Fruit fly (Drosophila melanogaster): ENCODE results near the gene Sas10.
A peak's percentile ranks its signal among the peaks of the same experiment; 100 is the strongest.

Gene Sas10

DNA sequence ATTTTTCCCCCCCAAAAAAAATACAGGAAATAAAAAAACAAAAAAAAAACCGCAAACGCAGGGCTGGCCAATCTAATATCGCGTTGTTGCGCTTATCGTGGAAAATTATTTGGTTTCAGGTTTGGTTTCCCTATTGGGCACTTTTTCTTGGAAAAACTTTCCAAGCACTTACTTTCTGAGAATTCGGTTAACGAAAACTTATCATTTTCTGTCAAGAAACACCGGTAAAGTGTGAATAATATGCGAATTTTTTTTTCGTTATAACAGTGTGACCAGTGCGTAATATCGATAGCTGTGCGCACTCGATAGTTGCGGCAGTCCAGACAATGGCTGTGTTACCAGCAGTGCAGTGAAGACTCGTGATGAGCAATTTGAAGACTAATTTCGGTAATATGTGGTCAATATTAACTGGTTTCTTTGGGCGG lies 5.3 kb downstream of the Sas10 start, which contains the start of gene Rnp4F (continued):
- TF ChIP-seq CkIIα-i1 (GFP tag; IDR thresholded peaks at IDR 0.05) = no peak
- TF ChIP-seq CG18599 (GFP tag; optimal IDR thresholded peaks at IDR 0.05) = no peak
- peak; percentile 66 for TF ChIP-seq CG14441 (GFP tag; IDR thresholded peaks at IDR 0.05)
- TF ChIP-seq CG2678 (tag; optimal IDR thresholded peaks at IDR 0.05) = no peak
- peak; percentile 68 for TF ChIP-seq bab2 (GFP tag; optimal IDR thresholded peaks at IDR 0.05)
- TF ChIP-seq CG4360 (GFP tag; IDR thresholded peaks at IDR 0.05) = no peak
- TF ChIP-seq hth (optimal IDR thresholded peaks at IDR 0.05) = no peak
- no peak for TF ChIP-seq Hey (tag; optimal IDR thresholded peaks at IDR 0.05)
- TF ChIP-seq CG17186 (GFP tag; optimal IDR thresholded peaks at IDR 0.05) = peak; percentile 86
- TF ChIP-seq sima (GFP tag; optimal IDR thresholded peaks at IDR 0.05) = no peak
- TF ChIP-seq zfh1 (GFP tag; IDR thresholded peaks at IDR 0.05) = peak; percentile 76
- no peak for TF ChIP-seq insv (GFP tag; optimal IDR thresholded peaks at IDR 0.05)
- TF ChIP-seq Abd-B (GFP tag; optimal IDR thresholded peaks at IDR 0.05) = peak; percentile 63
- peak; percentile 65; the same call in 2 of the 3 replicates for TF ChIP-seq CG11560 (tag; IDR thresholded peaks at IDR 0.05)
- peak; percentile 30 for TF ChIP-seq Fer3 (tag; optimal IDR thresholded peaks at IDR 0.05)
- TF ChIP-seq CG3838 (GFP tag; optimal IDR thresholded peaks at IDR 0.05) = no peak
- peak; percentile 56 for TF ChIP-seq CG34376 (GFP tag; optimal IDR thresholded peaks at IDR 0.05)
- TF ChIP-seq lab (GFP tag; optimal IDR thresholded peaks at IDR 0.05) = no peak
- peak; percentile 51 for TF ChIP-seq Atf6 (GFP tag; IDR thresholded peaks at IDR 0.05)
- TF ChIP-seq CG17802 (tag; optimal IDR thresholded peaks at IDR 0.05) = peak; percentile 96
- peak; percentile 36; the same call in 1 of the 3 replicates for TF ChIP-seq so (GFP tag; IDR thresholded peaks at IDR 0.05)
- peak; percentile 78 for TF ChIP-seq vnd (GFP tag; IDR thresholded peaks at IDR 0.05; ENCODE audit: partially characterized antibody)
- peak; percentile 87 for TF ChIP-seq CG2120 (GFP tag; optimal IDR thresholded peaks at IDR 0.05)
- 0 out of 2 replicates have a peak, but pooled peaks have one; percentile 25 for TF ChIP-seq gsb (GFP tag; IDR thresholded peaks at IDR 0.05)
- no peak for TF ChIP-seq pan (optimal IDR thresholded peaks at IDR 0.05)
- peak in 1 of 2 experiments; percentile 67 for TF ChIP-seq pan (GFP tag; optimal IDR thresholded peaks at IDR 0.05 in 1 of 2, IDR thresholded peaks at IDR 0.05 in 1 of 2)
- peak; percentile 53 for TF ChIP-seq ab (GFP tag; optimal IDR thresholded peaks at IDR 0.05)
- peak; percentile 51 for TF ChIP-seq CG10654 (GFP tag; optimal IDR thresholded peaks at IDR 0.05)
- TF ChIP-seq pros (GFP tag; optimal IDR thresholded peaks at IDR 0.05) = no peak
- peak; percentile 44 for TF ChIP-seq Ada2b (GFP tag; IDR thresholded peaks at IDR 0.05)
- TF ChIP-seq unc-4 (GFP tag; IDR thresholded peaks at IDR 0.05; ENCODE audit: partially characterized antibody) = peak; percentile 75
- TF ChIP-seq Tbp (GFP tag; optimal IDR thresholded peaks at IDR 0.05) = no peak
- no peak for TF ChIP-seq hkb (optimal IDR thresholded peaks at IDR 0.05)
- TF ChIP-seq hkb (GFP tag; IDR thresholded peaks at IDR 0.05) = peak; percentile 51
- TF ChIP-seq CG14965 (GFP tag; optimal IDR thresholded peaks at IDR 0.05; ENCODE audit: borderline replicate concordance) = no peak
- no peak for TF ChIP-seq CG2199 (GFP tag; IDR thresholded peaks at IDR 0.05)
- no peak for TF ChIP-seq Nf-YA (GFP tag; IDR thresholded peaks at IDR 0.05)
- TF ChIP-seq seq (GFP tag; IDR thresholded peaks at IDR 0.05) = no peak
- TF ChIP-seq B-H1 (GFP tag; IDR thresholded peaks at IDR 0.05) = peak; percentile 35; the same call in 1 of the 3 replicates
- TF ChIP-seq Oaz (GFP tag; IDR thresholded peaks at IDR 0.05) = peak; percentile 44; the same call in 1 of the 2 replicates
- peak; percentile 65 for TF ChIP-seq gfzf (GFP tag; optimal IDR thresholded peaks at IDR 0.05)
- TF ChIP-seq CoRest (tag; optimal IDR thresholded peaks at IDR 0.05) = peak; percentile 77
- no peak for TF ChIP-seq oc (tag; optimal IDR thresholded peaks at IDR 0.05)
- TF ChIP-seq CG7963 (GFP tag; IDR thresholded peaks at IDR 0.05; ENCODE audit: partially characterized antibody) = peak; percentile 65; the same call in 2 of the 3 replicates
- TF ChIP-seq fd64A (GFP tag; optimal IDR thresholded peaks at IDR 0.05) = no peak
- TF ChIP-seq CG17612 (GFP tag; IDR thresholded peaks at IDR 0.05) = no peak
- peak; percentile 52 for TF ChIP-seq E2f2 (GFP tag; IDR thresholded peaks at IDR 0.05)
- TF ChIP-seq fu2 (GFP tag; optimal IDR thresholded peaks at IDR 0.05) = peak; percentile 79
- TF ChIP-seq crol (GFP tag; IDR thresholded peaks at IDR 0.05) = no peak
- TF ChIP-seq sqz (GFP tag; optimal IDR thresholded peaks at IDR 0.05) = peak; percentile 99
- TF ChIP-seq CG30020 (tag; optimal IDR thresholded peaks at IDR 0.05) = peak; percentile 87
- no peak for TF ChIP-seq peb (GFP tag; IDR thresholded peaks at IDR 0.05)

Data from whole organism, embryonic.